Worm (Caenorhabditis elegans): ENCODE measurements around the gene arrd-5.

DNA sequence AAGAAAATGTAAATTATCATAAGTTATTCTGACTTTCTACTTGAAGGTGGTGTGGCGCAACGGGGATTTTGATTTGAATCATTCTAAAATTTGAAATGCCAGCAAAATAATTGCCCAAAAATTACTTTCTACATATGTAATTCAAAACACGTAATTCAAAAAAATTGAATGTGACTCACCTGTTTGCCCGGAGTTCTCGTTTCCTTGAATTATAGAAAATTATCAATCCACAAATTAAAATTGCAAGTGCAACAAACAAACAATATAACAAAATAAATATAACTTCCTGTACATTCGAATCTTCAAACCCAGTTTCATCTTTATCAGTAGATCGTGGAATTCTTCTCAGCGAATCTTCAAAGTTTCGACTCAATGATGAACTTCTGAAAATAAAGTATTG, 33.2 kb downstream of the arrd-5 start:
- no peak for TF ChIP-seq F13H6.1 (tag; optimal IDR thresholded peaks at IDR 0.05)
- TF ChIP-seq ceh-2 (tag; optimal IDR thresholded peaks at IDR 0.05), result no peak
- no peak for TF ChIP-seq lin-11 (tag; optimal IDR thresholded peaks at IDR 0.05)
- TF ChIP-seq ets-4 (tag; optimal IDR thresholded peaks at IDR 0.05), result no peak

Data from whole organism, late embryonic.